Worm (Caenorhabditis elegans): ENCODE data around the gene stip-1.
"Not testable (repeated sequence)": the region's sequence is repeated elsewhere in the genome, so short reads cannot be mapped to it uniquely, and the experiment has no call there.

Gene stip-1

DNA sequence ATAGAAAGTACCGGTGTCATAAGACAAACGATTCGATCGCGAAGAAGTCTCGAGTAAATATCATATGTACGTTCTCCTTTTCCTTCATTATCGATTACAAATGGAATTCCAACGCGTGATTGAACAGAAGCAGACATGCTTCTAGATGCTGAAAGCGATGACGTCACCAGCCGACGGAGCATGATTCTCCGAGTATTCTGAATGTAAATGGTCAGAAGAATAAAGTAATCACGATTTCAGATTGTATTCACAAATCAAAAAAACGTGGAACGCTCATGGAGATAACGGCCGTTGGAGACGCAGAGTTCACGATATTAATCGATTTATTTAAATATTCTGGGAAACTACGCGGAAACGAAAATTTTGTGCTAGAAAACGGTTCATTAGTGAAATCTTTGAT, 47.2 kb downstream of the stip-1 start, which contains the start of gene clpp-1 (continued):
- TF ChIP-seq fos-1 (tag; optimal IDR thresholded peaks at IDR 0.05), result no peak
- TF ChIP-seq blmp-1 (tag; optimal IDR thresholded peaks at IDR 0.05), result no peak
- no peak for TF ChIP-seq Y116A8C.19 (tag; optimal IDR thresholded peaks at IDR 0.05; ENCODE audit: borderline replicate concordance)
- no peak for TF ChIP-seq nhr-11 (tag; optimal IDR thresholded peaks at IDR 0.05)
- TF ChIP-seq ces-1 (GFP tag; optimal IDR thresholded peaks at IDR 0.05), result no peak
- TF ChIP-seq sup-37 (GFP tag; optimal IDR thresholded peaks at IDR 0.05), result no peak
- TF ChIP-seq ceh-63 (GFP tag; optimal IDR thresholded peaks at IDR 0.05), result no peak
- no peak for TF ChIP-seq isw-1 (GFP tag; IDR thresholded peaks at IDR 0.05)
- TF ChIP-seq grh-1 (GFP tag; IDR thresholded peaks at IDR 0.05), result 0 out of 2 replicates have a peak, but pooled peaks have one; percentile 9
- TF ChIP-seq nhr-85 (tag), result no peak
- TF ChIP-seq lir-3 (tag; optimal IDR thresholded peaks at IDR 0.05; ENCODE audit: poor library complexity), result no peak
- TF ChIP-seq nhr-90 (tag; optimal IDR thresholded peaks at IDR 0.05; ENCODE audit: poor library complexity), result no peak
- TF ChIP-seq egl-13 (tag; optimal IDR thresholded peaks at IDR 0.05), result no peak
- TF ChIP-seq elt-3 (tag; optimal IDR thresholded peaks at IDR 0.05), result no peak
- TF ChIP-seq snu-23 (GFP tag; optimal IDR thresholded peaks at IDR 0.05), result peak; percentile 6
- TF ChIP-seq zag-1 (tag; optimal IDR thresholded peaks at IDR 0.05), result no peak
- TF ChIP-seq ets-5 (GFP tag; IDR thresholded peaks at IDR 0.05), result no peak
- TF ChIP-seq zip-4 (GFP tag; optimal IDR thresholded peaks at IDR 0.05), result no peak
- TF ChIP-seq vab-15 (tag; optimal IDR thresholded peaks at IDR 0.05), result no peak
- TF ChIP-seq ama-1 (optimal IDR thresholded peaks at IDR 0.05), result peak; percentile 20
- TF ChIP-seq efl-3 (GFP tag; optimal IDR thresholded peaks at IDR 0.05), result no peak
- TF ChIP-seq tlp-1 (tag; optimal IDR thresholded peaks at IDR 0.05), result no peak
- TF ChIP-seq jun-1 (tag; optimal IDR thresholded peaks at IDR 0.05), result no peak
- TF ChIP-seq ceh-88 (GFP tag; IDR thresholded peaks at IDR 0.05), result 0 out of 2 replicates have a peak, but pooled peaks have one; percentile 8
- no peak for TF ChIP-seq lsy-2 (tag; optimal IDR thresholded peaks at IDR 0.05)
- no peak for TF ChIP-seq aly-2 (tag; optimal IDR thresholded peaks at IDR 0.05)
- no peak for TF ChIP-seq elt-2 (tag; optimal IDR thresholded peaks at IDR 0.05)
- no peak for TF ChIP-seq snpc-4 (tag; optimal IDR thresholded peaks at IDR 0.05)
- TF ChIP-seq egl-27 (tag; optimal IDR thresholded peaks at IDR 0.05), result no peak
- no peak for TF ChIP-seq nhr-28 (tag; optimal IDR thresholded peaks at IDR 0.05)

DNA sequence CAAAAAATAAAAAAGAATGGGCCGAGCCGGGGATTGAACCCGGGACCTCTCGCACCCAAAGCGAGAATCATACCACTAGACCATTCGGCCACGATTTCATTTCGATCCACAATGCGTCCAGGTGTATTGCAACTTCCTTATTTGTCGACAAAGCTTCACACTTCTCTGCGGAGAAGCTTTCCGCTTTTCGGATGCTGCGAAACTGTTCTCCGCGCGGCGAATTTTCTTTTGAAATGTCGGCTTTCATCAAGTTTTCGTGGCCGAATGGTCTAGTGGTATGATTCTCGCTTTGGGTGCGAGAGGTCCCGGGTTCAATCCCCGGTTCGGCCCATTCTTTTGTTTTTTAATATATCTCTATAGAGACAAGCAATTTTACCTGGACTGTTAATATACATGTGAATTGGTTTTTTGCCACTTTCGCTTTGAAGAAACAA, 47.7 kb downstream of the stip-1 start:
- TF ChIP-seq efl-1 (optimal IDR thresholded peaks at IDR 0.05), result not testable (repeated sequence)
- TF ChIP-seq efl-1 (GFP tag; optimal IDR thresholded peaks at IDR 0.05 in 1 of 2), result peak in 1 of 2 experiments; percentile 8
- TF ChIP-seq nhr-85 (tag), result peak; percentile 1

ce11 chrII:10300954-10301353, 48.9 kb downstream of the stip-1 start, which contains the start of gene mdt-22:
mdt-22 (plus strand) TSS chrII:10301216.
- TF ChIP-seq elt-2 (tag; optimal IDR thresholded peaks at IDR 0.05) (no peak), swsn-7 (tag; optimal IDR thresholded peaks at IDR 0.05) (peak; percentile 80), mdl-1 (tag; optimal IDR thresholded peaks at IDR 0.05) (peak in 1 of 2 experiments; percentile 51), lir-3 (tag; optimal IDR thresholded peaks at IDR 0.05; ENCODE audit: poor library complexity) (peak; percentile 73), lin-35 (GFP tag; optimal IDR thresholded peaks at IDR 0.05) (peak; percentile 96 to 98), snu-23 (GFP tag; optimal IDR thresholded peaks at IDR 0.05) (peak; percentile 84), ceh-63 (GFP tag; optimal IDR thresholded peaks at IDR 0.05) (no peak), xbp-1 (tag; optimal IDR thresholded peaks at IDR 0.05) (peak; percentile 71), nhr-19 (GFP tag; conservative IDR thresholded peaks at IDR 0.05) (peak; percentile 81), dsc-1 (tag; optimal IDR thresholded peaks at IDR 0.05) (peak; percentile 65), C34B4.2 (tag; optimal IDR thresholded peaks at IDR 0.05) (no peak), nhr-12 (tag; optimal IDR thresholded peaks at IDR 0.05) (no peak), nhr-71 (tag; optimal IDR thresholded peaks at IDR 0.05) (peak; percentile 83), lin-39 (tag; optimal IDR thresholded peaks at IDR 0.05) (peak; percentile 45), sox-4 (tag; optimal IDR thresholded peaks at IDR 0.05) (peak; percentile 55), lin-14 (GFP tag; optimal IDR thresholded peaks at IDR 0.05) (peak; percentile 71), pax-3 (tag; optimal IDR thresholded peaks at IDR 0.05) (peak; percentile 74), nhr-11 (tag; optimal IDR thresholded peaks at IDR 0.05) (no peak), ceh-88 (GFP tag; IDR thresholded peaks at IDR 0.05) (no peak), Y116A8C.19 (tag; optimal IDR thresholded peaks at IDR 0.05; ENCODE audit: borderline replicate concordance) (no peak), ets-5 (GFP tag; IDR thresholded peaks at IDR 0.05) (no peak), unc-86 (tag; optimal IDR thresholded peaks at IDR 0.05) (peak; percentile 71), rnt-1 (tag; optimal IDR thresholded peaks at IDR 0.05) (peak; percentile 89), nhr-84 (tag; optimal IDR thresholded peaks at IDR 0.05) (no peak), F16B12.6 (tag; optimal IDR thresholded peaks at IDR 0.05) (peak; percentile 99), zag-1 (tag; optimal IDR thresholded peaks at IDR 0.05) (no peak), fkh-8 (tag; optimal IDR thresholded peaks at IDR 0.05) (peak; percentile 73)
